In the genomic region with DNA sequence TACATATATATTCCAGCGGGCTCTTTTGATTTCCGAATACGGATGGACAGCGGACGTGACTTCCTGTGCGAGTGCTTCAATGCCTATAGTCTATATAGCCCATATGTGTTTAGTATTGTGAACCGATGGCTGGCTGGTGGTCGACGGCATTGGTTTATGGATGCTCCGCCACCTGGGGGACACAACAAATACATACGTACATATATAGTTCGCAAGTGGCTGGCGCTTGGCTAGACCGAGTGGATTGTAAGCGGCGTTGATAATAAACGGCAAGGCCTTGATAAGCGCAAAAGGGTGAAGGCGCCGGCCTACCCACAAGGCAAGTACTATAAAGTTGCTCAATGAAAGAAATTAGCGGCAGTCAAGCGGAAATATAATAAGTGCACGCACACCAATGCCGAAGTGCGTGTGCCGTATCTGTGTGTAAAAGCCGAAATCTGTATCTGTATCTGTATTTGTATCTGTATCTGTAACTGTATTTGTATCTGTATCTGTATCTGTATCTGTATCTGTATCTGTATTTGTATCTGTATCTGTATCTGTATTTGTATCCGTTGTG, we compare ENCODE assay signal across 4 fruit fly cellular contexts.
TF ChIP-seq lines count a peak whose summit lies in the region.

No protein-coding gene starts in this region.

- no peak for TF ChIP-seq CTCF in whole organism, embryonic (GFP tag; optimal IDR thresholded peaks at IDR 0.05; lab: Kevin White, UChicago)

TF ChIP-seq in whole organism, adult, 20 proteins besides CTCF, POLR2A, EP300 and RAD21:
- TF ChIP-seq kay (GFP tag; lab: Kevin White, UChicago; ENCODE audit: borderline replicate concordance) = no peak
- TF ChIP-seq Mnt (GFP tag; optimal IDR thresholded peaks at IDR 0.05; lab: Kevin White, UChicago) = no peak
- peak; percentile 84 for TF ChIP-seq cic (GFP tag; optimal IDR thresholded peaks at IDR 0.05; lab: Kevin White, UChicago)
- TF ChIP-seq CG14711 (tag; optimal IDR thresholded peaks at IDR 0.05; lab: Kevin White, UChicago) = no peak

TF ChIP-seq in whole organism, embryonic, 481 proteins besides CTCF, POLR2A, EP300 and RAD21 (continues in another document):
- TF ChIP-seq twi (tag; optimal IDR thresholded peaks at IDR 0.05; lab: Kevin White, UChicago) = peak; percentile 31
- peak; percentile 11 for TF ChIP-seq kni (GFP tag; optimal IDR thresholded peaks at IDR 0.05; lab: Kevin White, UChicago)
- TF ChIP-seq CG12236 (GFP tag; optimal IDR thresholded peaks at IDR 0.05; lab: Kevin White, UChicago) = no peak
- TF ChIP-seq CG4328 (GFP tag; optimal IDR thresholded peaks at IDR 0.05; lab: Kevin White, UChicago) = no peak
- peak; percentile 59 for TF ChIP-seq exex (tag; optimal IDR thresholded peaks at IDR 0.05; lab: Kevin White, UChicago)
- TF ChIP-seq stc (GFP tag; IDR thresholded peaks at IDR 0.05; lab: Robert Waterston, UW) = no peak
- TF ChIP-seq CG7556 (GFP tag; optimal IDR thresholded peaks at IDR 0.05; lab: Kevin White, UChicago) = no peak
- no peak for TF ChIP-seq Myb (GFP tag; optimal IDR thresholded peaks at IDR 0.05; lab: Kevin White, UChicago)
- TF ChIP-seq PHDP (tag; optimal IDR thresholded peaks at IDR 0.05; lab: Kevin White, UChicago) = no peak
- TF ChIP-seq sens (GFP tag; lab: Kevin White, UChicago) = peak; percentile 16
- peak; percentile 53; the same call in 1 of the 2 replicates for TF ChIP-seq rib (GFP tag; IDR thresholded peaks at IDR 0.05; lab: Robert Waterston, UW)
- no peak for TF ChIP-seq dati (GFP tag; IDR thresholded peaks at IDR 0.05; lab: Robert Waterston, UW)
- TF ChIP-seq Dbx (GFP tag; IDR thresholded peaks at IDR 0.05; lab: Robert Waterston, UW) = 0 out of 3 replicates have a peak, but pooled peaks have one; percentile 19
- TF ChIP-seq CG18619 (GFP tag; optimal IDR thresholded peaks at IDR 0.05; lab: Kevin White, UChicago) = no peak
- TF ChIP-seq chinmo (GFP tag; IDR thresholded peaks at IDR 0.05; lab: Robert Waterston, UW; ENCODE audit: partially characterized antibody) = 0 out of 4 replicates have a peak, but pooled peaks have one; percentile 33
- TF ChIP-seq CG30403 (GFP tag; optimal IDR thresholded peaks at IDR 0.05; lab: Kevin White, UChicago) = no peak
- peak; percentile 59 for TF ChIP-seq Med (GFP tag; lab: Kevin White, UChicago)
- 0 out of 2 replicates have a peak, but pooled peaks have one; percentile 33 for TF ChIP-seq CG11085 (GFP tag; IDR thresholded peaks at IDR 0.05; lab: Robert Waterston, UW)
- peak; percentile 37; the same call in 1 of the 2 replicates for TF ChIP-seq GATAe (GFP tag; conservative IDR thresholded peaks at IDR 0.05; lab: Robert Waterston, UW)
- TF ChIP-seq her (GFP tag; optimal IDR thresholded peaks at IDR 0.05; lab: Kevin White, UChicago) = no peak
- TF ChIP-seq jigr1 (GFP tag; IDR thresholded peaks at IDR 0.05; lab: Robert Waterston, UW) = no peak
- TF ChIP-seq cg (GFP tag; optimal IDR thresholded peaks at IDR 0.05; lab: Kevin White, UChicago) = peak; percentile 58
- TF ChIP-seq NC2β (GFP tag; optimal IDR thresholded peaks at IDR 0.05; lab: Kevin White, UChicago) = no peak
- TF ChIP-seq CG7357 (GFP tag; IDR thresholded peaks at IDR 0.05; lab: Robert Waterston, UW) = no peak
- no peak for TF ChIP-seq fd102C (GFP tag; optimal IDR thresholded peaks at IDR 0.05; lab: Kevin White, UChicago)
- no peak for TF ChIP-seq CkIIα-i1 (GFP tag; IDR thresholded peaks at IDR 0.05; lab: Robert Waterston, UW)
- peak; percentile 81 for TF ChIP-seq ftz-f1 (GFP tag; optimal IDR thresholded peaks at IDR 0.05; lab: Kevin White, UChicago)

TF ChIP-seq in whole organism, pupa, 21 proteins besides CTCF, POLR2A, EP300 and RAD21:
- TF ChIP-seq CG8159 (tag; optimal IDR thresholded peaks at IDR 0.05; lab: Kevin White, UChicago) (no peak), CG12605 (GFP tag; IDR thresholded peaks at IDR 0.05; lab: Robert Waterston, UW) (no peak), Pif1B (GFP tag; optimal IDR thresholded peaks at IDR 0.05; lab: Kevin White, UChicago) (no peak), rn (GFP tag; IDR thresholded peaks at IDR 0.05; lab: Robert Waterston, UW) (no peak), Ets98B (GFP tag; IDR thresholded peaks at IDR 0.05; lab: Robert Waterston, UW) (no peak), CG9948 (tag; optimal IDR thresholded peaks at IDR 0.05; lab: Kevin White, UChicago) (no peak), CG8301 (tag; optimal IDR thresholded peaks at IDR 0.05; lab: Kevin White, UChicago) (no peak), EcR (GFP tag; optimal IDR thresholded peaks at IDR 0.05; lab: Kevin White, UChicago) (peak; percentile 26)
TF ChIP-seq in whole organism, pupa: peak in this region for 1.

TF ChIP-seq in whole organism, wandering third instar larva, 38 proteins besides CTCF, POLR2A, EP300 and RAD21:
- TF ChIP-seq GATAd (GFP tag; optimal IDR thresholded peaks at IDR 0.05; lab: Kevin White, UChicago) = no peak
- TF ChIP-seq psq (GFP tag; optimal IDR thresholded peaks at IDR 0.05; lab: Kevin White, UChicago) = no peak
- TF ChIP-seq CG9705 (GFP tag; optimal IDR thresholded peaks at IDR 0.05; lab: Kevin White, UChicago) = no peak
- no peak for TF ChIP-seq ey (GFP tag; optimal IDR thresholded peaks at IDR 0.05; lab: Kevin White, UChicago)
- no peak for TF ChIP-seq fru (GFP tag; optimal IDR thresholded peaks at IDR 0.05; lab: Kevin White, UChicago)
- peak; percentile 11 for TF ChIP-seq sv (GFP tag; optimal IDR thresholded peaks at IDR 0.05; lab: Kevin White, UChicago)
- no peak for TF ChIP-seq Hr78 (GFP tag; optimal IDR thresholded peaks at IDR 0.05; lab: Kevin White, UChicago)
- no peak for TF ChIP-seq Dfd (GFP tag; optimal IDR thresholded peaks at IDR 0.05; lab: Kevin White, UChicago)
- no peak for TF ChIP-seq Rel (GFP tag; optimal IDR thresholded peaks at IDR 0.05; lab: Kevin White, UChicago)
- peak; percentile 21 for TF ChIP-seq Rel (tag; optimal IDR thresholded peaks at IDR 0.05; lab: Kevin White, UChicago)
- TF ChIP-seq Abd-B (GFP tag; optimal IDR thresholded peaks at IDR 0.05; lab: Kevin White, UChicago) = no peak
- no peak for TF ChIP-seq dl (GFP tag; optimal IDR thresholded peaks at IDR 0.05; lab: Kevin White, UChicago; ENCODE audit: insufficient read depth in 1 of 2, partially characterized antibody in 2 of 2)
- no peak for TF ChIP-seq pan (optimal IDR thresholded peaks at IDR 0.05; lab: Kevin White, UChicago)
- no peak for TF ChIP-seq Hr83 (GFP tag; optimal IDR thresholded peaks at IDR 0.05; lab: Kevin White, UChicago; ENCODE audit: poor library complexity, severe bottlenecking)
- no peak for TF ChIP-seq CrebA (GFP tag; optimal IDR thresholded peaks at IDR 0.05; lab: Kevin White, UChicago; ENCODE audit: borderline replicate concordance)
- no peak for TF ChIP-seq Jra (GFP tag; optimal IDR thresholded peaks at IDR 0.05; lab: Kevin White, UChicago)
